Fruit fly (Drosophila melanogaster): ENCODE results near the gene CG43924.
A peak's percentile ranks its signal among the peaks of the same experiment; 100 is the strongest.
"Not testable (repeated sequence)": the region's sequence is repeated elsewhere in the genome, so short reads cannot be mapped to it uniquely, and the experiment has no call there.

Gene CG43924

DNA sequence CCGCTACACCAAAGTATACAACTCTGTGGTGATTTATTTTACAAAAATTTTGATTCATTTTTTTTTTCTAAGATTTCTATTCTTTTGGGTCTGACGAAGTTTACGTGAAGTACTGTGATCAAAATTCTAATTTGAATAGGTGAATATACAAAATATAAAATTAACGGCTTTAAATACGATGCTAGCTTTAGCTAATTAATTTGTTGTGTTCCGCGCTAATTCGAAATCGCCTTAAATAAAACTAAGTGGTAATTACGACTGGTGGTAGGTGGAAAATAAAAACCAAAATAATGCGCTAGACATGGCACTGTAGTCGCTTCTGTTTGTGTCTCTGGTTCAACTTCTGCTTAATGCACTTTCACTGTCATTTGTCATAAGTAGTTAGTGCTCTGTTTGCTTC is at the start of gene CG43924:
Gene CG43924 (minus strand): TSS at position 101 of the 400 bp plus-strand sequence.
- TF ChIP-seq Med (GFP tag); cg (GFP tag; optimal IDR thresholded peaks at IDR 0.05); CG12219 (GFP tag; optimal IDR thresholded peaks at IDR 0.05): not testable (repeated sequence)

DNA sequence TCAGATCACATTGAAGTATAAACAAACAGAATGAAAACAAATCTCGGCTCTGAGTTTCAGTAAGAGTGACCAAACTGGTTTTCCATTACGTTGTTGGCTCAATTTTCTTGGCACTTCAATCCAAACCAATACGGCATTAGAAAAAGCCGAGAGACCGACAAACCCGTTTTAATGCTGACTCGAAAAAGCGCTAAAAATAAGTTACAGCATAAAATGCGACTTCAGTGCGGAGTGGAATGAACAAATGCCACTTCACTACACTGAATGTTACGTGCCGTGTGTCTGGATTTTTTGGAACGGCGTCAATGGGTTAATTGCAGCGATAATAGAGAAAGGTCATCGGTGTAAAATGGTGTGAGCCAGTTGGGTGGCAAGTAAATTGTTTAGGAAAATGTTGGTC is 49.8 kb upstream of the CG43924 start:
- TF ChIP-seq stwl (tag; optimal IDR thresholded peaks at IDR 0.05): peak; percentile 65
- peak; percentile 21 for TF ChIP-seq kni (GFP tag; optimal IDR thresholded peaks at IDR 0.05)
- TF ChIP-seq chinmo (GFP tag; IDR thresholded peaks at IDR 0.05; ENCODE audit: partially characterized antibody): peak; percentile 73; the same call in 1 of the 4 replicates
- TF ChIP-seq CG10267 (tag; optimal IDR thresholded peaks at IDR 0.05): peak; percentile 7
- peak; percentile 5 for TF ChIP-seq CG2120 (GFP tag; optimal IDR thresholded peaks at IDR 0.05)
- peak; percentile 29 for TF ChIP-seq CG15269 (tag; optimal IDR thresholded peaks at IDR 0.05)
- TF ChIP-seq CG9437 (GFP tag; optimal IDR thresholded peaks at IDR 0.05): peak; percentile 80
- TF ChIP-seq Pdp1 (GFP tag; optimal IDR thresholded peaks at IDR 0.05): peak in 1 of 2 experiments; percentile 89
- no peak for TF ChIP-seq CG7786 (GFP tag; optimal IDR thresholded peaks at IDR 0.05)
- TF ChIP-seq CG4360 (GFP tag; IDR thresholded peaks at IDR 0.05): no peak
- peak; percentile 25; the same call in 1 of the 2 replicates for TF ChIP-seq CG13287 (GFP tag; IDR thresholded peaks at IDR 0.05; ENCODE audit: partially characterized antibody)
- peak; percentile 44 for TF ChIP-seq vvl (GFP tag; IDR thresholded peaks at IDR 0.05)
- TF ChIP-seq row (GFP tag; IDR thresholded peaks at IDR 0.05): peak; percentile 27; the same call in 1 of the 3 replicates
- no peak for TF ChIP-seq ranshi (GFP tag; IDR thresholded peaks at IDR 0.05)
- no peak for TF ChIP-seq CoRest (tag; optimal IDR thresholded peaks at IDR 0.05)
- peak; percentile 2 for TF ChIP-seq CG12769 (tag; optimal IDR thresholded peaks at IDR 0.05)
- TF ChIP-seq CG2199 (GFP tag; IDR thresholded peaks at IDR 0.05): peak; percentile 54; the same call in 1 of the 3 replicates
- TF ChIP-seq Dp (GFP tag; optimal IDR thresholded peaks at IDR 0.05): no peak
- TF ChIP-seq z (GFP tag; IDR thresholded peaks at IDR 0.05): peak; percentile 82
- peak in 1 of 2 experiments; percentile 73 for TF ChIP-seq Hr78 (GFP tag; optimal IDR thresholded peaks at IDR 0.05)
- TF ChIP-seq zen2 (GFP tag; IDR thresholded peaks at IDR 0.05; ENCODE audit: partially characterized antibody): no peak
- peak; percentile 29 for TF ChIP-seq gfzf (GFP tag; optimal IDR thresholded peaks at IDR 0.05)
- peak; percentile 7 for TF ChIP-seq sd (tag; optimal IDR thresholded peaks at IDR 0.05)
- no peak for TF ChIP-seq prd (optimal IDR thresholded peaks at IDR 0.05)
- TF ChIP-seq prd (GFP tag; IDR thresholded peaks at IDR 0.05): 0 out of 3 replicates have a peak, but pooled peaks have one; percentile 12
- no peak for TF ChIP-seq NC2α (GFP tag; optimal IDR thresholded peaks at IDR 0.05)

DNA sequence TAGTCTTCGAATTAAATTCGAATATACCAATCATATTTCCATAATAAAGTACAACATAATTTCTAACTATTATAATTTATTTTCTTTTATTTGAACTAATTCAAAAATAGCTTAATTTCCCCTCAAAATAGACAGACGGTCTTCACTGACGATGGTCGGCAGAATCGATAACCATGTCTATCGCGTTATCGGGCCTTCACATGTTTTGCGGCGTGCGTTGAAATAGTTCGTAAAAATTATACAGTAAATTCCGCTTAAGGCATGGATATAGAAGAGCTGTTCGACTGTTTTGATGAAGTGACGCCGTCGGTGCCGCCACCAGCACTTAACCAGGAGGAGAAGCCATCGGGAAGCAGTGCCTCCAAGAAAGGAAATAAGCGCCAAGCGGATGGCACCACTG is 41.2 kb upstream of the CG43924 start, which contains the start of gene Mtr4:
Gene Mtr4 (plus strand): TSS at position 168 of the 400 bp plus-strand sequence.
- TF ChIP-seq ERR (GFP tag; optimal IDR thresholded peaks at IDR 0.05) (no peak), unc-4 (GFP tag; IDR thresholded peaks at IDR 0.05; ENCODE audit: partially characterized antibody) (0 out of 2 replicates have a peak, but pooled peaks have one; percentile 17), her (GFP tag; optimal IDR thresholded peaks at IDR 0.05) (no peak), Gsc (GFP tag; IDR thresholded peaks at IDR 0.05) (no peak), az2 (GFP tag; optimal IDR thresholded peaks at IDR 0.05) (no peak), gcm2 (GFP tag; optimal IDR thresholded peaks at IDR 0.05) (no peak), CG1603 (tag; optimal IDR thresholded peaks at IDR 0.05) (no peak), repo (GFP tag; optimal IDR thresholded peaks at IDR 0.05) (no peak), CG2116 (GFP tag; optimal IDR thresholded peaks at IDR 0.05) (peak; percentile 24), stwl (tag; optimal IDR thresholded peaks at IDR 0.05) (peak; percentile 10), CG15269 (tag; optimal IDR thresholded peaks at IDR 0.05) (no peak), Bgb (GFP tag; IDR thresholded peaks at IDR 0.05; ENCODE audit: partially characterized antibody) (peak; percentile 41; the same call in 1 of the 2 replicates), CG3163 (GFP tag; optimal IDR thresholded peaks at IDR 0.05) (no peak), CG34224 (GFP tag; IDR thresholded peaks at IDR 0.05; ENCODE audit: partially characterized antibody) (peak; percentile 64), fd96Cb (tag; optimal IDR thresholded peaks at IDR 0.05) (no peak), HLH4C (GFP tag; IDR thresholded peaks at IDR 0.05; ENCODE audit: partially characterized antibody) (peak; percentile 71), CG30020 (tag; optimal IDR thresholded peaks at IDR 0.05) (peak; percentile 11), cad (GFP tag; optimal IDR thresholded peaks at IDR 0.05) (no peak), trem (tag; optimal IDR thresholded peaks at IDR 0.05) (peak; percentile 3), CG8359 (GFP tag; optimal IDR thresholded peaks at IDR 0.05; ENCODE audit: borderline replicate concordance) (no peak)

Measured in whole organism, embryonic.